Worm (Caenorhabditis elegans): Measurements from ENCODE around the gene H09F14.1.

Gene H09F14.1

DNA sequence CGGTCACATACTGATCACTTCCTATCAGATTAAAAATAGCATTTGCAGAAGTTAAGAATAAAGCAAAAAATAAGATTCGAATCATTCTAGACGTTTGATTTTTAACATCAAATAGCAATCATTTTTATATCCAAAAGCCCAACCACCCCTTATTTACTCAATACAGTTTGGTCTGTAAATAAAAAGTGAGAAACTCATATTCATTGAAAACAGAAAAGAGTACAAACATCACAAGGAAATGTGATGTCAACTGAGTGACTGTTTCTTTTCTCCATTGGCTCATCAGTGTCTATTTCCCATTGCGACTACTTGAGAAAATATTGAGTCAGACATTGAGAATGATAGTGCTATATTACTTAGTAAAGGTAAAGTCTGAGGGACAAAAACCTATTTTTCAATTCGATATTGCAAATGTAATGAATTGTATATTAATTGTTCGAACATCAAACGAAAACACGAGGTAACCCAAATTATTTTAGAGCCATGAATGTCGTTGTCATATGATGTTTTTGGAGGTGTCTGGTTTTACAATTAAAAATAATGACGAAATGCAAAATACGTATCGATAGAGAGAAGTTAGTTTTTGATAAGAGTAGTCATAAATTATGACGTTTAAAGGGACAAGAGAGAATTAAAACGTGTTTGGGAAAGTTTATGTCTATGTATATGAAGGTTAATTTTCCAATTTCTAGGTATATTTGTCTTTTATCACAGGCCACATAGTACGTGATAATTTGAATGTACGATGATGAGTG, 25.4 kb downstream of the H09F14.1 start, which contains the start of gene ttr-23:
Gene ttr-23, minus strand, starts transcription at position 87 of the 755 bp plus-strand sequence.
- no peak for TF ChIP-seq ref-2 (tag; optimal IDR thresholded peaks at IDR 0.05)
- TF ChIP-seq ztf-16 (tag; optimal IDR thresholded peaks at IDR 0.05): no peak
- TF ChIP-seq che-1 (tag; optimal IDR thresholded peaks at IDR 0.05): no peak
- no peak for TF ChIP-seq hlh-6 (tag; optimal IDR thresholded peaks at IDR 0.05)
- TF ChIP-seq ceh-22 (tag; optimal IDR thresholded peaks at IDR 0.05): no peak
- TF ChIP-seq tbx-2 (tag; optimal IDR thresholded peaks at IDR 0.05): no peak
- no peak for TF ChIP-seq ceh-30 (tag; optimal IDR thresholded peaks at IDR 0.05)
- TF ChIP-seq hlh-30 (tag; optimal IDR thresholded peaks at IDR 0.05; ENCODE audit: insufficient read depth): no peak
- TF ChIP-seq ceh-45 (GFP tag; IDR thresholded peaks at IDR 0.05): no peak
- no peak for TF ChIP-seq zip-5 (tag; optimal IDR thresholded peaks at IDR 0.05)
- TF ChIP-seq ceh-34 (tag; optimal IDR thresholded peaks at IDR 0.05): no peak

DNA sequence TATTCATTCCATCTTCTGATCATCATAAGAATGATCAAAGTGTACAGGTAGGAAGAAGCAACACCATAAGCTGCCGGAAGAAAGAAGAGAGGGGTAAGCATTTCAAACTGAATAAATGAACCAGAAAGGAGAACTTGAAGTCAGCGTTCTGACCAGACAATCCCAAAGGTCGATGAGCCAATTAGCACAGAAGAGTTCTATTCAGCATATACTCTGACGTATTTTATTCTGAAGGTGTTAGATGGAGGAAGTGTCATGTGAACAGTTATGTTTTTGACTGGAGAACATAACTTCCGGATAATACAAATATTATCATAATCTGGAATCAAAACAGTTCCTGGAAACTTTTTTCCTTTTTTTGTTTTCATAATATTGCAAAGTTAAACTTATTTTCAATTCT, 26.7 kb downstream of the H09F14.1 start, which contains the start of gene srg-32:
Gene srg-32, minus strand, starts transcription at position 101 of the 400 bp plus-strand sequence.
- no peak for TF ChIP-seq hlh-30 (tag; optimal IDR thresholded peaks at IDR 0.05; ENCODE audit: insufficient read depth)
- no peak for TF ChIP-seq pha-2 (tag; optimal IDR thresholded peaks at IDR 0.05)
- TF ChIP-seq odd-2 (tag; optimal IDR thresholded peaks at IDR 0.05): no peak
- no peak for TF ChIP-seq lin-11 (tag; optimal IDR thresholded peaks at IDR 0.05)
- TF ChIP-seq ceh-45 (GFP tag; IDR thresholded peaks at IDR 0.05): no peak
- TF ChIP-seq zip-5 (tag; optimal IDR thresholded peaks at IDR 0.05): no peak
- no peak for TF ChIP-seq K09A11.1 (tag; optimal IDR thresholded peaks at IDR 0.05; ENCODE audit: insufficient read depth)
- TF ChIP-seq gmeb-2 (tag; optimal IDR thresholded peaks at IDR 0.05): no peak
- TF ChIP-seq nhr-232 (tag; optimal IDR thresholded peaks at IDR 0.05): no peak
- no peak for TF ChIP-seq ceh-19 (GFP tag; optimal IDR thresholded peaks at IDR 0.05)
- no peak for TF ChIP-seq C08G9.2 (tag; optimal IDR thresholded peaks at IDR 0.05)
- no peak for TF ChIP-seq unc-55 (GFP tag; optimal IDR thresholded peaks at IDR 0.05)
- no peak for TF ChIP-seq elt-2 (tag; optimal IDR thresholded peaks at IDR 0.05)
- TF ChIP-seq sox-2 (GFP tag; IDR thresholded peaks at IDR 0.05): no peak
- TF ChIP-seq nfya-1 (tag; optimal IDR thresholded peaks at IDR 0.05): no peak
- no peak for TF ChIP-seq fax-1 (tag; optimal IDR thresholded peaks at IDR 0.05)
- no peak for TF ChIP-seq sdc-2 (tag; optimal IDR thresholded peaks at IDR 0.05)

DNA sequence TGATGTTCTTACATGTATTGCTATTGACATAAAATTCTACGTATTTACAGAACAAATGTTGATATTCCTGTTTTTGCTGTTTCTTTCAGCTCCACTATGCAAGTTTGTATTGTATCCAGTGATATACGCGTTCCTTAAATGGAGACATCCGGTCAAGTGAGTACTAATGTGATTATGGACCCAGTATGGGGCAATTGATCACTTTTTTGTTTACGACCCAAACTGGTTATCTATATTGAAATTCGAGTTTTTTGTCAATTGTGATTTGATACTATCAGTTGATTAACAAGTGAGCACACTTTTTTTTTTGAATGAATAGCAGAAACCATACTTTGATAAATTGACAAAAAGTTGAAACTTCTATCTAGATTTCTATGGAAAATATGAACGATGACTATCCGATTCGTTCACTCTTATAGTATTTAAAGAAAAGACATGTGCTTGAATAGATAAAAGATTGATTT, 33.5 kb downstream of the H09F14.1 start, which contains the start of gene T21C9.6:
Gene T21C9.6, plus strand, starts transcription at position 51 of the 464 bp plus-strand sequence.
- TF ChIP-seq ceh-30 (tag; optimal IDR thresholded peaks at IDR 0.05): no peak
- no peak for TF ChIP-seq lim-6 (tag; optimal IDR thresholded peaks at IDR 0.05)
- TF ChIP-seq pha-2 (tag; optimal IDR thresholded peaks at IDR 0.05): no peak
- TF ChIP-seq hlh-30 (tag; optimal IDR thresholded peaks at IDR 0.05; ENCODE audit: insufficient read depth): no peak
- no peak for TF ChIP-seq pag-3 (tag; optimal IDR thresholded peaks at IDR 0.05; ENCODE audit: borderline replicate concordance)
- no peak for TF ChIP-seq unc-55 (GFP tag; optimal IDR thresholded peaks at IDR 0.05)
- no peak for TF ChIP-seq pax-1 (tag; optimal IDR thresholded peaks at IDR 0.05)
- no peak for TF ChIP-seq ceh-14 (tag; optimal IDR thresholded peaks at IDR 0.05)
- no peak for TF ChIP-seq nfya-1 (tag; optimal IDR thresholded peaks at IDR 0.05)
- no peak for TF ChIP-seq hlh-15 (tag; optimal IDR thresholded peaks at IDR 0.05)
- no peak for TF ChIP-seq ceh-24 (tag; optimal IDR thresholded peaks at IDR 0.05)
- no peak for TF ChIP-seq ttx-3 (tag; optimal IDR thresholded peaks at IDR 0.05)
- no peak for TF ChIP-seq hlh-6 (tag; optimal IDR thresholded peaks at IDR 0.05)
- TF ChIP-seq ets-4 (tag; optimal IDR thresholded peaks at IDR 0.05): no peak
- TF ChIP-seq fax-1 (tag; optimal IDR thresholded peaks at IDR 0.05): no peak

DNA sequence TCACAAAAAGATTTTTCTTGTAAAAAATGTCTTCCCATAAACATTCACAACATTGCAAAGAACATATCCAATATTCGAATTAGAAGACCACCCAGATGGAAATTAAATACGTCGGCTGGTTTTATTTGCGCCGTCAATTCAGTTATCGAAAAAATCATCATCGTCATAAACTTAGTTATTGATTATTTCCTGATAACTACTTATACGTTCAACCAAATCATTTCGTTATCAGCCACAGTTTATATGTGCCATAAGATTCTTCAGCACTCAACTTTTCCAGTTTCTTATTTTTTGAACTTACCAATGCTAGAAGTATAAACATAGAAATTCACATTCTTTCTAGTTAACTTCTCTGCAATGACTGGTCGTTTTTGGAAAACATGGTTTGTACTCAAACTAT, 34.8 kb downstream of the H09F14.1 start:
- TF ChIP-seq elt-2 (tag; optimal IDR thresholded peaks at IDR 0.05): peak; percentile 4
- TF ChIP-seq unc-55 (GFP tag; optimal IDR thresholded peaks at IDR 0.05): no peak
- TF ChIP-seq sox-2 (GFP tag; IDR thresholded peaks at IDR 0.05): no peak
- no peak for TF ChIP-seq mec-3 (tag; optimal IDR thresholded peaks at IDR 0.05; ENCODE audit: borderline replicate concordance)
